Worm (Caenorhabditis elegans) whole organism, L1 larva: Measurements from ENCODE around the gene cpsf-1.

Source experiments
- C04F5.9 ChIP-seq: sonication (generic microtip); optimal IDR thresholded peaks from 2 replicates; lab custom pipeline; 2016; ENCODE audit warnings: missing genetic modification characterization, missing compliant biosample characterization
- C34B4.2 ChIP-seq: sonication (generic microtip); optimal IDR thresholded peaks from 2 replicates; lab custom pipeline; 2017; ENCODE audit warnings: mild to moderate bottlenecking, missing genetic modification characterization, missing compliant biosample characterization
- F16B12.6 ChIP-seq: fragments of 150-350 bp; optimal IDR thresholded peaks from 2 replicates; lab custom pipeline; 2014; ENCODE audit warnings: missing biosample characterization, missing genetic modification characterization
- ama-1 ChIP-seq: fragments of 150-350 bp; optimal IDR thresholded peaks from 2 replicates; lab custom pipeline; 2014
- ceh-63 ChIP-seq: fragments of 200-800 bp; sonication (Bioruptor generic); optimal IDR thresholded peaks from 2 replicates; lab custom pipeline; 2018; ENCODE audit warnings: mild to moderate bottlenecking, missing genetic modification characterization, missing compliant biosample characterization
- ces-1 ChIP-seq: fragments of 150-350 bp; optimal IDR thresholded peaks from 2 replicates; lab custom pipeline; 2014; ENCODE audit warnings: missing biosample characterization, missing genetic modification reagents, missing genetic modification characterization
- efl-1 ChIP-seq, 4 experiments: fragments of 150-350 bp; optimal IDR thresholded peaks in 3 of 4; peaks in 1 of 4; 1 replicate in 1 of 4; 2 replicates in 3 of 4; lab custom pipeline; 2014; ENCODE audit warnings: missing biosample characterization in 2 of 4, missing genetic modification characterization in 2 of 4, missing genetic modification reagents in 2 of 4
- elt-2 ChIP-seq: sonication (generic microtip); optimal IDR thresholded peaks from 2 replicates; lab custom pipeline; 2016; ENCODE audit warnings: missing genetic modification characterization, mild to moderate bottlenecking, inconsistent platforms, missing compliant biosample characterization, missing genetic modification reagents
- elt-3 ChIP-seq, 6 experiments: fragments of 150-350 bp in 1 of 6; sonication (generic microtip); optimal IDR thresholded peaks; 2 replicates each; lab custom pipeline; 2017 to 2018; ENCODE audit warnings: missing biosample characterization in 6 of 6, missing genetic modification characterization in 6 of 6, inconsistent platforms in 1 of 6
- ets-5 ChIP-seq: fragments of 200-800 bp; sonication (Bioruptor generic); IDR thresholded peaks from 2 replicates; pipeline ENCODE4 v1.3.6; 2022; ENCODE audit warnings: missing genetic modification characterization, missing compliant biosample characterization
- fkh-10 ChIP-seq: sonication (generic microtip); optimal IDR thresholded peaks from 2 replicates; lab custom pipeline; 2017; ENCODE audit warnings: missing biosample characterization, missing genetic modification reagents, missing genetic modification characterization
- fkh-4 ChIP-seq: sonication (generic microtip); optimal IDR thresholded peaks from 2 replicates; lab custom pipeline; 2016; ENCODE audit warnings: missing compliant biosample characterization, missing genetic modification characterization, borderline replicate concordance
- fkh-8 ChIP-seq: sonication (generic microtip); optimal IDR thresholded peaks from 2 replicates; lab custom pipeline; 2016; ENCODE audit warnings: mild to moderate bottlenecking, missing genetic modification characterization, missing compliant biosample characterization
- hlh-17 ChIP-seq: fragments of 200-800 bp; sonication (Bioruptor generic); optimal IDR thresholded peaks from 2 replicates; lab custom pipeline; 2018; ENCODE audit warnings: missing genetic modification characterization, mild to moderate bottlenecking, missing compliant biosample characterization, moderate library complexity, borderline replicate concordance
- hlh-4 ChIP-seq: sonication (generic microtip); optimal IDR thresholded peaks from 2 replicates; lab custom pipeline; 2016; ENCODE audit warnings: mild to moderate bottlenecking, missing genetic modification characterization, missing compliant biosample characterization
- jun-1 ChIP-seq: fragments of 150-350 bp; optimal IDR thresholded peaks from 2 replicates; lab custom pipeline; 2014; ENCODE audit warnings: missing biosample characterization, missing genetic modification reagents, missing genetic modification characterization
- lin-15B ChIP-seq: fragments of 150-350 bp; sonication (generic microtip); optimal IDR thresholded peaks from 3 replicates; lab custom pipeline; 2014; ENCODE audit warnings: missing biosample characterization, missing genetic modification characterization
- mab-9 ChIP-seq: fragments of 200-800 bp; sonication (Bioruptor generic); IDR thresholded peaks from 2 replicates; pipeline ENCODE4 v1.3.6; 2022; ENCODE audit warnings: missing genetic modification reagents, missing genetic modification characterization, missing compliant biosample characterization
- mdl-1 ChIP-seq, 2 experiments: fragments of 150-350 bp; optimal IDR thresholded peaks; 2 replicates each; lab custom pipeline; 2014 to 2017; ENCODE audit warnings: missing biosample characterization in 2 of 2, missing genetic modification characterization in 2 of 2, inconsistent platforms in 1 of 2
- nhr-11 ChIP-seq: fragments of 150-350 bp; optimal IDR thresholded peaks from 2 replicates; lab custom pipeline; 2014; ENCODE audit warnings: missing biosample characterization, missing genetic modification characterization
- nhr-12 ChIP-seq: sonication (generic microtip); optimal IDR thresholded peaks from 2 replicates; lab custom pipeline; 2017; ENCODE audit warnings: missing biosample characterization, missing genetic modification characterization
- nhr-20 ChIP-seq: sonication (generic microtip); optimal IDR thresholded peaks from 2 replicates; lab custom pipeline; 2016; ENCODE audit warnings: mild to moderate bottlenecking, missing genetic modification characterization, missing compliant biosample characterization
- nhr-237 ChIP-seq: fragments of 150-350 bp; optimal IDR thresholded peaks from 2 replicates; lab custom pipeline; 2014; ENCODE audit warnings: missing biosample characterization, missing genetic modification characterization
- nhr-71 ChIP-seq: sonication (generic microtip); optimal IDR thresholded peaks from 2 replicates; lab custom pipeline; 2016; ENCODE audit warnings: mild to moderate bottlenecking, missing genetic modification characterization, moderate library complexity, missing compliant biosample characterization
- nhr-76 ChIP-seq: sonication (generic microtip); optimal IDR thresholded peaks from 2 replicates; lab custom pipeline; 2017; ENCODE audit warnings: missing biosample characterization, missing genetic modification characterization
- nhr-77 ChIP-seq: fragments of 150-350 bp; optimal IDR thresholded peaks from 2 replicates; lab custom pipeline; 2014; ENCODE audit warnings: missing biosample characterization, missing genetic modification characterization
- nhr-84 ChIP-seq: sonication (generic microtip); optimal IDR thresholded peaks from 2 replicates; lab custom pipeline; 2017; ENCODE audit warnings: missing biosample characterization, missing genetic modification characterization
- nhr-85 ChIP-seq: sonication (generic microtip); peaks from one replicate; lab custom pipeline; 2016; ENCODE audit warnings: missing genetic modification characterization, inconsistent platforms, missing compliant biosample characterization
- pag-3 ChIP-seq: sonication (generic microtip); optimal IDR thresholded peaks from 2 replicates; lab custom pipeline; 2017; ENCODE audit warnings: missing genetic modification characterization, mild to moderate bottlenecking, missing compliant biosample characterization, antibody characterized with exemption, borderline replicate concordance; ENCODE audit not compliant: insufficient read depth
- pax-3 ChIP-seq: fragments of 200-800 bp; sonication (Bioruptor generic); optimal IDR thresholded peaks from 2 replicates; lab custom pipeline; 2018; ENCODE audit warnings: mild to moderate bottlenecking, missing genetic modification characterization, moderate library complexity, missing compliant biosample characterization
- skn-1 ChIP-seq: fragments of 150-350 bp; optimal IDR thresholded peaks from 2 replicates; lab custom pipeline; 2014; ENCODE audit warnings: missing biosample characterization, missing genetic modification characterization
- snpc-4 ChIP-seq: fragments of 150-350 bp; optimal IDR thresholded peaks from 2 replicates; lab custom pipeline; 2014; ENCODE audit warnings: missing biosample characterization, missing genetic modification characterization
- unc-30 ChIP-seq: sonication (generic microtip); optimal IDR thresholded peaks from 2 replicates; lab custom pipeline; 2017; ENCODE audit warnings: missing biosample characterization, missing genetic modification characterization
- unc-86 ChIP-seq: sonication (generic microtip); optimal IDR thresholded peaks from 2 replicates; lab custom pipeline; 2016; ENCODE audit warnings: missing genetic modification characterization, missing compliant biosample characterization
- xbp-1 ChIP-seq: sonication (generic microtip); optimal IDR thresholded peaks from 2 replicates; lab custom pipeline; 2016; ENCODE audit warnings: missing genetic modification characterization, missing compliant biosample characterization
- zip-4 ChIP-seq: fragments of 200-800 bp; sonication (Bioruptor generic); optimal IDR thresholded peaks from 2 replicates; lab custom pipeline; 2018; ENCODE audit warnings: mild to moderate bottlenecking, missing genetic modification characterization, moderate library complexity, missing compliant biosample characterization

The cpsf-1 gene

ce11 chrIV:2048839-2049238 is 16.0 kb upstream of the cpsf-1 start (continued):
- TF ChIP-seq mab-9 (GFP tag; lab: Robert Waterston, UW) = peak; percentile 50; the same call in 1 of the 2 replicates
- TF ChIP-seq nhr-71 (tag; lab: Kevin White, UChicago) = peak; percentile 93
- TF ChIP-seq C04F5.9 (tag; lab: Kevin White, UChicago) = peak; percentile 35
- TF ChIP-seq xbp-1 (tag; lab: Kevin White, UChicago) = peak; percentile 74
- peak; percentile 26 for TF ChIP-seq ama-1 (lab: Kevin White, UChicago)
- TF ChIP-seq nhr-84 = no peak
- no peak for TF ChIP-seq nhr-76
- TF ChIP-seq jun-1 (tag; lab: Kevin White, UChicago) = peak; percentile 75
- TF ChIP-seq unc-86 (tag; lab: Kevin White, UChicago) = peak; percentile 59
- no peak for TF ChIP-seq pag-3 (tag; lab: Kevin White, UChicago)
- peak; percentile 83 for TF ChIP-seq nhr-20 (tag; lab: Kevin White, UChicago)
- no peak for TF ChIP-seq nhr-12 (tag; lab: Kevin White, UChicago)
- TF ChIP-seq ets-5 (GFP tag; lab: Robert Waterston, UW) = no peak
- TF ChIP-seq nhr-237 = peak; percentile 49
- peak; percentile 15 for TF ChIP-seq ces-1 (GFP tag; lab: Kevin White, UChicago)
- TF ChIP-seq lin-15B (tag; lab: Kevin White, UChicago) = peak; percentile 21
- TF ChIP-seq fkh-8 = peak; percentile 88
- TF ChIP-seq hlh-17 (GFP tag; lab: Kevin White, UChicago) = no peak
- TF ChIP-seq fkh-4 (tag; lab: Kevin White, UChicago) = peak; percentile 47
- TF ChIP-seq pax-3 (tag; lab: Kevin White, UChicago) = no peak
- peak; percentile 49 for TF ChIP-seq skn-1
- no peak for TF ChIP-seq elt-2 (tag; lab: Kevin White, UChicago)
- no peak for TF ChIP-seq hlh-4
- no peak for TF ChIP-seq ceh-63 (GFP tag; lab: Kevin White, UChicago)
- no peak for TF ChIP-seq unc-30 (tag; lab: Kevin White, UChicago)
- TF ChIP-seq nhr-77 (tag; lab: Kevin White, UChicago) = peak; percentile 70
- TF ChIP-seq zip-4 (GFP tag; lab: Kevin White, UChicago) = no peak
- TF ChIP-seq C34B4.2 (tag; lab: Kevin White, UChicago) = no peak
- TF ChIP-seq snpc-4 = peak; percentile 57
- no peak for TF ChIP-seq nhr-11 (tag; lab: Kevin White, UChicago)
- no peak for TF ChIP-seq F16B12.6 (tag; lab: Kevin White, UChicago)
- peak in 2 of 6 experiments; percentile 6 to 46 for TF ChIP-seq elt-3 (tag; optimal IDR thresholded peaks at IDR 0.05; lab: Kevin White, UChicago)

ce11 chrIV:2037497-2037896 is 4.7 kb upstream of the cpsf-1 start:
- no peak for TF ChIP-seq nhr-71 (tag; lab: Kevin White, UChicago)
- peak; percentile 49 for TF ChIP-seq nhr-85

- TF ChIP-seq fkh-8 (peak; percentile 5), fkh-10 (GFP tag; lab: Kevin White, UChicago) (no peak)
Measured at ce11 chrIV:2036974-2037373, 4.2 kb upstream of the cpsf-1 start, which contains the start of the genes Y76B12C.9 and cng-2. Gene Y76B12C.9 (minus strand): TSS chrIV:2037074. Gene cng-2 (plus strand): TSS chrIV:2037191.

ce11 chrIV:2008920-2009319 is 23.9 kb downstream of the cpsf-1 start:
- no peak for TF ChIP-seq pag-3 (tag; lab: Kevin White, UChicago)
- no peak for TF ChIP-seq elt-3 (tag; optimal IDR thresholded peaks at IDR 0.05; lab: Kevin White, UChicago)

ce11 chrIV:2002290-2002689 is 30.5 kb downstream of the cpsf-1 start:
- TF ChIP-seq mdl-1 (tag; optimal IDR thresholded peaks at IDR 0.05; lab: Kevin White, UChicago) = no peak
- TF ChIP-seq efl-1 (optimal IDR thresholded peaks at IDR 0.05; lab: Kevin White, UChicago) = no peak
- TF ChIP-seq efl-1 (GFP tag; optimal IDR thresholded peaks at IDR 0.05 in 1 of 2; lab: Kevin White, UChicago) = peak in 1 of 2 experiments; percentile 90
